Worm (Caenorhabditis elegans): ENCODE results near the gene F28B1.9.

DNA sequence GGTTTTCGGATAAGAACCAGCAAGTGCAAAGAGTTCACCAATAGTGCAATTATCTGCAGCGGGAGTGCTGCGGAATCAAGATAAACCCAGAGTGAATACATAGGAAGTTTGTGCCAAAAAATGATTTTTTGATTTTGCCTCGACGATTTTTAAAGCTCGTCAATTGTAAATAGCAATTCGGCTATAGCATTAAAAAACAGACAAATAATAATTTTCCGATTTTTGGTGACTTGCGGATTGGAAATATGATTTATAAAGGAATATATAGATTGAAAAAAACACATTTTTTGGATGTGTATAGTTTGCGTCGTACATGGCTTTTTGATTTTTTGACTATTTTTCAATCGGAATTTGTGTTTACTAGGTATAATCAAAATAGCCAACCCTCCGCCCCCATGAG lies 18.1 kb downstream of the F28B1.9 start, which contains the start of gene srw-20:
- TF ChIP-seq blmp-1 (tag; optimal IDR thresholded peaks at IDR 0.05) (no peak), mdl-1 (tag; optimal IDR thresholded peaks at IDR 0.05) (no peak), unc-30 (tag; optimal IDR thresholded peaks at IDR 0.05) (no peak), pqm-1 (tag; optimal IDR thresholded peaks at IDR 0.05) (no peak), lin-13 (GFP tag; optimal IDR thresholded peaks at IDR 0.05) (no peak)
